Worm (Caenorhabditis elegans) whole organism, L2 larva: ENCODE data around the gene T28A11.16.

ENCODE experiments used
- C34F6.9 ChIP-seq: fragments of 150-350 bp; optimal IDR thresholded peaks from 2 replicates; lab custom pipeline; 2014; ENCODE audit warnings: missing biosample characterization, missing genetic modification characterization
- Y55F3AM.14 ChIP-seq: fragments of 200-800 bp; sonication (Bioruptor generic); optimal IDR thresholded peaks from 2 replicates; lab custom pipeline; 2018; ENCODE audit warnings: mild to moderate bottlenecking, missing genetic modification characterization, missing compliant biosample characterization
- ZK546.5 ChIP-seq: sonication (generic microtip); optimal IDR thresholded peaks from 2 replicates; lab custom pipeline; 2017; ENCODE audit warnings: missing biosample characterization, missing genetic modification characterization
- alr-1 ChIP-seq: fragments of 150-350 bp; optimal IDR thresholded peaks from 2 replicates; lab custom pipeline; 2014; ENCODE audit warnings: missing biosample characterization, missing genetic modification characterization
- ama-1 ChIP-seq: fragments of 150-350 bp; optimal IDR thresholded peaks from 2 replicates; lab custom pipeline; 2018; ENCODE audit warnings: inconsistent platforms
- blmp-1 ChIP-seq: sonication (generic microtip); optimal IDR thresholded peaks from 2 replicates; lab custom pipeline; 2017; ENCODE audit warnings: missing genetic modification characterization, mild to moderate bottlenecking, missing compliant biosample characterization, antibody characterized with exemption, moderate library complexity; ENCODE audit not compliant: insufficient read depth
- ceh-16 ChIP-seq: fragments of 150-350 bp; optimal IDR thresholded peaks from 2 replicates; lab custom pipeline; 2014; ENCODE audit warnings: missing biosample characterization, missing genetic modification characterization
- ceh-82 ChIP-seq: fragments of 150-350 bp; optimal IDR thresholded peaks from 2 replicates; lab custom pipeline; 2014; ENCODE audit warnings: missing biosample characterization, missing genetic modification characterization
- egl-27 ChIP-seq: sonication (generic microtip); optimal IDR thresholded peaks from 3 replicates; lab custom pipeline; 2017; ENCODE audit warnings: missing biosample characterization, missing genetic modification reagents, missing genetic modification characterization
- elt-1 ChIP-seq: fragments of 150-350 bp; optimal IDR thresholded peaks from 2 replicates; lab custom pipeline; 2014; ENCODE audit warnings: missing biosample characterization, missing genetic modification characterization
- elt-3 ChIP-seq: sonication (generic microtip); optimal IDR thresholded peaks from 2 replicates; lab custom pipeline; 2017; ENCODE audit warnings: missing biosample characterization, missing genetic modification characterization
- fos-1 ChIP-seq: fragments of 150-350 bp; optimal IDR thresholded peaks from 2 replicates; lab custom pipeline; 2014; ENCODE audit warnings: missing biosample characterization, missing genetic modification characterization
- lin-11 ChIP-seq: fragments of 150-350 bp; sonication (generic microtip); optimal IDR thresholded peaks from 2 replicates; lab custom pipeline; 2014; ENCODE audit warnings: missing biosample characterization, missing genetic modification characterization, inconsistent platforms, mixed read lengths
- lin-13 ChIP-seq: fragments of 150-350 bp; optimal IDR thresholded peaks from 2 replicates; lab custom pipeline; 2014; ENCODE audit warnings: missing biosample characterization, missing genetic modification reagents, missing genetic modification characterization
- lin-39 ChIP-seq: fragments of 150-350 bp; optimal IDR thresholded peaks from 2 replicates; lab custom pipeline; 2014; ENCODE audit warnings: missing biosample characterization, missing genetic modification reagents, missing genetic modification characterization
- lsy-2 ChIP-seq, 2 experiments: fragments of 150-350 bp in 1 of 2; sonication (generic microtip) in 1 of 2; optimal IDR thresholded peaks; 2 replicates each; lab custom pipeline; 2014 to 2017; ENCODE audit warnings: missing biosample characterization in 2 of 2, missing genetic modification characterization in 2 of 2
- mab-5 ChIP-seq: fragments of 150-350 bp; optimal IDR thresholded peaks from 2 replicates; lab custom pipeline; 2014; ENCODE audit warnings: missing biosample characterization, missing genetic modification characterization
- mbf-1 ChIP-seq: sonication (generic microtip); optimal IDR thresholded peaks from 2 replicates; lab custom pipeline; 2017; ENCODE audit warnings: missing biosample characterization, missing genetic modification characterization
- nhr-10 ChIP-seq: sonication (generic microtip); optimal IDR thresholded peaks from 2 replicates; lab custom pipeline; 2017; ENCODE audit warnings: missing biosample characterization, missing genetic modification characterization
- nhr-12 ChIP-seq: fragments of 150-350 bp; optimal IDR thresholded peaks from 2 replicates; lab custom pipeline; 2014; ENCODE audit warnings: missing biosample characterization, missing genetic modification characterization
- nhr-129 ChIP-seq: fragments of 150-350 bp; optimal IDR thresholded peaks from 2 replicates; lab custom pipeline; 2014; ENCODE audit warnings: missing biosample characterization, missing genetic modification characterization
- nhr-21 ChIP-seq: fragments of 150-350 bp; optimal IDR thresholded peaks from 2 replicates; lab custom pipeline; 2014; ENCODE audit warnings: missing biosample characterization, missing genetic modification characterization
- nhr-237 ChIP-seq: fragments of 150-350 bp; optimal IDR thresholded peaks from 2 replicates; lab custom pipeline; 2014; ENCODE audit warnings: missing biosample characterization, missing genetic modification characterization
- nhr-25 ChIP-seq: fragments of 150-350 bp; sonication (generic microtip); optimal IDR thresholded peaks from 3 replicates; lab custom pipeline; 2014; ENCODE audit warnings: missing biosample characterization, missing genetic modification characterization
- nhr-6 ChIP-seq: fragments of 150-350 bp; optimal IDR thresholded peaks from 2 replicates; lab custom pipeline; 2014; ENCODE audit warnings: missing biosample characterization, missing genetic modification characterization
- nhr-77 ChIP-seq: fragments of 150-350 bp; optimal IDR thresholded peaks from 2 replicates; lab custom pipeline; 2014; ENCODE audit warnings: missing biosample characterization, missing genetic modification characterization
- sem-4 ChIP-seq: fragments of 150-350 bp; optimal IDR thresholded peaks from 2 replicates; lab custom pipeline; 2014; ENCODE audit warnings: missing biosample characterization, missing genetic modification reagents, missing genetic modification characterization
- skn-1 ChIP-seq: sonication (generic microtip); optimal IDR thresholded peaks from 2 replicates; lab custom pipeline; 2017; ENCODE audit warnings: missing biosample characterization, missing genetic modification characterization
- sma-9 ChIP-seq, 2 experiments: fragments of 150-350 bp in 1 of 2; sonication (generic microtip) in 1 of 2; optimal IDR thresholded peaks; 2 replicates each; lab custom pipeline; 2014 to 2016; ENCODE audit warnings: missing genetic modification characterization in 2 of 2, mild to moderate bottlenecking in 1 of 2, missing biosample characterization in 1 of 2, missing compliant biosample characterization in 1 of 2, missing genetic modification reagents in 1 of 2, moderate library complexity in 1 of 2
- snpc-4 ChIP-seq: fragments of 150-350 bp; optimal IDR thresholded peaks from 2 replicates; lab custom pipeline; 2014; ENCODE audit warnings: missing biosample characterization, missing genetic modification characterization
- unc-39 ChIP-seq: fragments of 150-350 bp; optimal IDR thresholded peaks from 2 replicates; lab custom pipeline; 2014; ENCODE audit warnings: missing biosample characterization, missing genetic modification characterization
- unc-55 ChIP-seq: fragments of 150-350 bp; sonication (generic microtip); optimal IDR thresholded peaks from 3 replicates; lab custom pipeline; 2014; ENCODE audit warnings: missing biosample characterization, missing genetic modification reagents, missing genetic modification characterization
- unc-62 ChIP-seq: fragments of 150-350 bp; optimal IDR thresholded peaks from 2 replicates; lab custom pipeline; 2014; ENCODE audit warnings: missing biosample characterization, missing genetic modification reagents, missing genetic modification characterization
- zag-1 ChIP-seq: fragments of 150-350 bp; optimal IDR thresholded peaks from 2 replicates; lab custom pipeline; 2014; ENCODE audit warnings: missing biosample characterization, missing genetic modification characterization
- ztf-11 ChIP-seq: sonication (generic microtip); optimal IDR thresholded peaks from 2 replicates; lab custom pipeline; 2017; ENCODE audit warnings: missing biosample characterization, missing genetic modification characterization
- ztf-4 ChIP-seq: fragments of 150-350 bp; optimal IDR thresholded peaks from 2 replicates; lab custom pipeline; 2014; ENCODE audit warnings: missing biosample characterization, missing genetic modification characterization

Gene T28A11.16

ce11 chrV:3275033-3275432 is 16.0 kb upstream of the T28A11.16 start, which contains the start of gene T28A11.3:
T28A11.3 (plus strand) TSS chrV:3275333.
- TF ChIP-seq nhr-237 (no peak), alr-1 (tag; lab: Kevin White, UChicago) (no peak), fos-1 (tag; lab: Kevin White, UChicago) (no peak), lin-39 (no peak), ZK546.5 (tag; lab: Kevin White, UChicago) (no peak), lin-11 (tag; lab: Kevin White, UChicago) (no peak), sem-4 (no peak), unc-55 (GFP tag; lab: Kevin White, UChicago) (no peak), Y55F3AM.14 (GFP tag; lab: Kevin White, UChicago) (no peak)

ce11 chrV:3273577-3274100 is 14.6 kb upstream of the T28A11.16 start, which contains the start of gene T28A11.4:
T28A11.4 (plus strand) TSS chrV:3274050.
- TF ChIP-seq fos-1 (tag; lab: Kevin White, UChicago) (no peak), unc-62 (GFP tag; lab: Kevin White, UChicago) (no peak), nhr-237 (no peak), elt-3 (no peak)

ce11 chrV:3273156-3273555 is 14.1 kb upstream of the T28A11.16 start, which contains the start of gene T28A11.20:
T28A11.20 (minus strand) TSS chrV:3273256.
- no peak for TF ChIP-seq ceh-16 (tag; lab: Kevin White, UChicago)
- TF ChIP-seq lin-11 (tag; lab: Kevin White, UChicago) = no peak
- TF ChIP-seq blmp-1 (tag; lab: Kevin White, UChicago) = no peak
- TF ChIP-seq ama-1 (lab: Kevin White, UChicago) = no peak
- TF ChIP-seq unc-55 (GFP tag; lab: Kevin White, UChicago) = no peak
- no peak for TF ChIP-seq lsy-2 (tag; optimal IDR thresholded peaks at IDR 0.05; lab: Kevin White, UChicago)
- TF ChIP-seq skn-1 (tag; lab: Kevin White, UChicago) = no peak
- TF ChIP-seq sem-4 = no peak
- no peak for TF ChIP-seq C34F6.9 (tag; lab: Kevin White, UChicago)
- no peak for TF ChIP-seq nhr-6
- TF ChIP-seq elt-3 = no peak
- TF ChIP-seq sma-9 (GFP tag; optimal IDR thresholded peaks at IDR 0.05; lab: Kevin White, UChicago) = no peak
- TF ChIP-seq sma-9 (tag; optimal IDR thresholded peaks at IDR 0.05; lab: Kevin White, UChicago) = no peak
- TF ChIP-seq nhr-25 (tag; lab: Kevin White, UChicago) = no peak
- TF ChIP-seq lin-39 = no peak
- TF ChIP-seq ceh-82 (tag; lab: Kevin White, UChicago) = no peak
- no peak for TF ChIP-seq ztf-4 (tag; lab: Kevin White, UChicago)
- no peak for TF ChIP-seq ztf-11
- no peak for TF ChIP-seq elt-1 (tag; lab: Kevin White, UChicago)
- TF ChIP-seq nhr-12 = no peak

ce11 chrV:3269407-3269806 is 10.4 kb upstream of the T28A11.16 start, which contains the start of gene T28A11.19:
T28A11.19 (minus strand) TSS chrV:3269514.
- TF ChIP-seq nhr-25 (tag; lab: Kevin White, UChicago) = no peak
- TF ChIP-seq nhr-6 = no peak
- TF ChIP-seq sma-9 (GFP tag; optimal IDR thresholded peaks at IDR 0.05; lab: Kevin White, UChicago) = peak; percentile 33
- TF ChIP-seq sma-9 (tag; optimal IDR thresholded peaks at IDR 0.05; lab: Kevin White, UChicago) = no peak
- TF ChIP-seq zag-1 (tag; lab: Kevin White, UChicago) = no peak
- TF ChIP-seq lin-39 = no peak
- no peak for TF ChIP-seq nhr-237
- TF ChIP-seq egl-27 = no peak

- TF ChIP-seq lin-13 (GFP tag; lab: Kevin White, UChicago) = no peak
Measured at ce11 chrV:3267950-3268349, 8.9 kb upstream of the T28A11.16 start, which contains the start of gene T28A11.18. T28A11.18 (minus strand) TSS chrV:3268050.

ce11 chrV:3266189-3266588 is 7.2 kb upstream of the T28A11.16 start, which contains the start of gene T28A11.17:
T28A11.17 (minus strand) TSS chrV:3266289.
- TF ChIP-seq snpc-4 (tag; lab: Kevin White, UChicago) (no peak), nhr-77 (tag; lab: Kevin White, UChicago) (no peak), nhr-10 (tag; lab: Kevin White, UChicago) (no peak), nhr-129 (tag; lab: Kevin White, UChicago) (no peak), unc-55 (GFP tag; lab: Kevin White, UChicago) (no peak), alr-1 (tag; lab: Kevin White, UChicago) (no peak), Y55F3AM.14 (GFP tag; lab: Kevin White, UChicago) (no peak), nhr-21 (tag; lab: Kevin White, UChicago) (no peak), nhr-25 (tag; lab: Kevin White, UChicago) (no peak), elt-1 (tag; lab: Kevin White, UChicago) (no peak), mbf-1 (tag; lab: Kevin White, UChicago) (no peak), mab-5 (tag; lab: Kevin White, UChicago) (no peak), unc-39 (no peak), nhr-237 (no peak)
